Worm (Caenorhabditis elegans) whole organism, L3 larva: ENCODE results near the gene Y57A10C.9.

Experiments
- R02D3.7 ChIP-seq: fragments of 150-350 bp; optimal IDR thresholded peaks from 2 replicates; lab custom pipeline; 2014; ENCODE audit warnings: missing biosample characterization, missing genetic modification characterization
- fos-1 ChIP-seq: fragments of 150-350 bp; optimal IDR thresholded peaks from 2 replicates; lab custom pipeline; 2014; ENCODE audit warnings: missing biosample characterization, missing genetic modification characterization
- nfya-1 ChIP-seq: sonication (generic microtip); optimal IDR thresholded peaks from 2 replicates; lab custom pipeline; 2017; ENCODE audit warnings: missing genetic modification characterization, mild to moderate bottlenecking, missing compliant biosample characterization, antibody characterized with exemption, moderate library complexity; ENCODE audit not compliant: insufficient read depth
- nhr-12 ChIP-seq: fragments of 150-350 bp; optimal IDR thresholded peaks from 2 replicates; lab custom pipeline; 2014; ENCODE audit warnings: missing biosample characterization, missing genetic modification characterization
- nhr-237 ChIP-seq: fragments of 150-350 bp; optimal IDR thresholded peaks from 2 replicates; lab custom pipeline; 2014; ENCODE audit warnings: missing biosample characterization, missing genetic modification characterization
- unc-39 ChIP-seq: sonication (generic microtip); optimal IDR thresholded peaks from 4 replicates; lab custom pipeline; 2017; ENCODE audit warnings: missing biosample characterization, missing genetic modification characterization

ce11 chrII:12449849-12450248 lies 11.5 kb upstream of the Y57A10C.9 start, which contains the start of gene sre-34:
- TF ChIP-seq nfya-1: no peak
- TF ChIP-seq nhr-237 (tag; lab: Kevin White, UChicago): no peak
- no peak for TF ChIP-seq unc-39 (tag; lab: Kevin White, UChicago)
- TF ChIP-seq fos-1 (tag; lab: Kevin White, UChicago): no peak
- no peak for TF ChIP-seq R02D3.7 (tag; lab: Kevin White, UChicago)
- no peak for TF ChIP-seq nhr-12 (tag; lab: Kevin White, UChicago)
